Worm (Caenorhabditis elegans) whole organism, L1 larva: Measurements from ENCODE around the gene R05F9.11.

Experiments used
- blmp-1 ChIP-seq: fragments of 150-350 bp; optimal IDR thresholded peaks from 2 replicates; lab custom pipeline; 2014; ENCODE audit warnings: missing biosample characterization, missing genetic modification characterization
- ceh-90 ChIP-seq: sonication (generic microtip); optimal IDR thresholded peaks from 2 replicates; lab custom pipeline; 2016; ENCODE audit warnings: missing genetic modification characterization, missing compliant biosample characterization
- elt-2 ChIP-seq: sonication (generic microtip); optimal IDR thresholded peaks from 2 replicates; lab custom pipeline; 2016; ENCODE audit warnings: missing genetic modification characterization, mild to moderate bottlenecking, inconsistent platforms, missing compliant biosample characterization, missing genetic modification reagents
- nhr-12 ChIP-seq: sonication (generic microtip); optimal IDR thresholded peaks from 2 replicates; lab custom pipeline; 2017; ENCODE audit warnings: missing biosample characterization, missing genetic modification characterization
- skn-1 ChIP-seq: fragments of 150-350 bp; optimal IDR thresholded peaks from 2 replicates; lab custom pipeline; 2014; ENCODE audit warnings: missing biosample characterization, missing genetic modification characterization
- tlp-1 ChIP-seq: fragments of 150-350 bp; optimal IDR thresholded peaks from 2 replicates; lab custom pipeline; 2014; ENCODE audit warnings: missing biosample characterization, missing genetic modification characterization
- zag-1 ChIP-seq: fragments of 150-350 bp; optimal IDR thresholded peaks from 2 replicates; lab custom pipeline; 2014; ENCODE audit warnings: missing biosample characterization, missing genetic modification characterization
- zip-4 ChIP-seq: fragments of 200-800 bp; sonication (Bioruptor generic); optimal IDR thresholded peaks from 2 replicates; lab custom pipeline; 2018; ENCODE audit warnings: mild to moderate bottlenecking, missing genetic modification characterization, moderate library complexity, missing compliant biosample characterization

DNA sequence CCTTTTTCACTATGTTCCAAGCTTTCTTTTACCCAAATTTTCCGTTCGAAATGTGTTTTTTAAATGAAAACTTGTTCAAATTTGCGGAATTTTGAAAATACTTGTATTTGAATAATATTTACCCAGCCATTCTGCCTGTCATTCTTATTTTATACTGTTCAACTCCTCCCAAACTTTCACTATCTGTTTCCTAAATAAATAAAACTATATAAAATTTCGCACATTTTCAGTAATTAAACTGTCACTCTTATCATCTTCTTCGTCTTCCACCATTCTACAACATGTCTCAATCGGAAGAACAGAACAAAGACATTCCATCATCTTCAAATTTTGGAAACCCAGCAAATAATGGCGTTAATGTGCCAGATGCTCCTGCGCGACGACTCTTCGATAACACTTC lies 9.2 kb downstream of the R05F9.11 start, which contains the start of gene btbd-10:
- TF ChIP-seq skn-1 (tag; lab: Kevin White, UChicago) (no peak), elt-2 (tag; lab: Kevin White, UChicago) (no peak), zip-4 (GFP tag; lab: Kevin White, UChicago) (no peak), nhr-12 (tag; lab: Kevin White, UChicago) (no peak), blmp-1 (no peak), ceh-90 (tag; lab: Kevin White, UChicago) (no peak), zag-1 (no peak), tlp-1 (tag; lab: Kevin White, UChicago) (no peak)
